ENCODE assay signal across 1 fruit fly cellular context in the genomic region with DNA sequence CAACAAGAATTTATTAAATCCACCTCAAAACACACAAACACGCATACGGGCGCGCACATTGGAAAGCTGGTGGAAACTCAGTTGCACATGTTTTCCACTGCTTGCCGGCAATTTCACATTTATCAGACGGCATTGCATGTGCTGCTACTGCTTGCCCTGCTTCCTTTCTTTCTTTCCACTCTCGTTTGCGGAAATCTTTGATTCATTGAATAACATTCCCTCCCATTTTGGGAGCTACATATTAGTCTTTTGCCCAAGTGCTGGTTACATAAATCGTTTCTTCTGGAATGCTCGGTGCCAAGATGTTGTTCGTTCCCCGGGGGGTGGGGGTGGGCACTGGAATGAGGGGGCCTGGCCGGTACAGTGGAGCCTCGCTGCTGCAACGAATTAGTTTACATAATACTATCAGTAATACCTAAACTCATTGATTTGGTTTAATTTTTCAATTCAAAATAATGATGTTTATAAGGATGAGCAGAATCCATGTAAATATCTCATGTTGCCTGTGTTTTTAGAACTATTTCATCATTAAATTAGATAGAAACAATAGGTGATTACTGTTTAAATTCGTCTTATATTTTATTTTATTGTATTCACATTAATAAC.
TF ChIP-seq lines count a peak whose summit lies in the region.

No protein-coding gene starts in this region.

TF ChIP-seq in whole organism, embryonic, 481 proteins besides CTCF, POLR2A, EP300 and RAD21 (continued from another document):
- TF ChIP-seq en (GFP tag; optimal IDR thresholded peaks at IDR 0.05; lab: Kevin White, UChicago) (no peak), CG2202 (tag; optimal IDR thresholded peaks at IDR 0.05; lab: Kevin White, UChicago) (no peak), ci (GFP tag; IDR thresholded peaks at IDR 0.05; lab: Robert Waterston, UW) (0 out of 3 replicates have a peak, but pooled peaks have one; percentile 7), NfI (GFP tag; optimal IDR thresholded peaks at IDR 0.05; lab: Kevin White, UChicago) (no peak), CG12219 (GFP tag; optimal IDR thresholded peaks at IDR 0.05; lab: Kevin White, UChicago) (no peak), HLH3B (GFP tag; IDR thresholded peaks at IDR 0.05; lab: Robert Waterston, UW) (peak; percentile 45), CG42726 (GFP tag; IDR thresholded peaks at IDR 0.05; lab: Robert Waterston, UW; ENCODE audit: partially characterized antibody) (0 out of 2 replicates have a peak, but pooled peaks have one; percentile 36), CG13775 (GFP tag; optimal IDR thresholded peaks at IDR 0.05; lab: Kevin White, UChicago) (no peak), grn (GFP tag; optimal IDR thresholded peaks at IDR 0.05; lab: Kevin White, UChicago) (no peak), Ptx1 (GFP tag; IDR thresholded peaks at IDR 0.05; lab: Robert Waterston, UW) (peak; percentile 38; the same call in 1 of the 2 replicates), CG17802 (tag; optimal IDR thresholded peaks at IDR 0.05; lab: Kevin White, UChicago) (no peak), CG10654 (GFP tag; optimal IDR thresholded peaks at IDR 0.05; lab: Kevin White, UChicago) (no peak), CG3995 (GFP tag; optimal IDR thresholded peaks at IDR 0.05; lab: Kevin White, UChicago) (no peak), Xrp1 (GFP tag; IDR thresholded peaks at IDR 0.05; lab: Robert Waterston, UW) (no peak), NC2β (GFP tag; optimal IDR thresholded peaks at IDR 0.05; lab: Kevin White, UChicago) (no peak), zf30C (GFP tag; optimal IDR thresholded peaks at IDR 0.05; lab: Kevin White, UChicago) (no peak), Med (GFP tag; lab: Kevin White, UChicago) (peak; percentile 36), vvl (GFP tag; IDR thresholded peaks at IDR 0.05; lab: Robert Waterston, UW) (peak; percentile 36; the same call in 1 of the 2 replicates), Dfd (GFP tag; optimal IDR thresholded peaks at IDR 0.05; lab: Kevin White, UChicago) (peak in 1 of 2 experiments; percentile 68), Xbp1 (GFP tag; optimal IDR thresholded peaks at IDR 0.05; lab: Kevin White, UChicago) (peak; percentile 29), Sry-β (GFP tag; optimal IDR thresholded peaks at IDR 0.05; lab: Kevin White, UChicago) (no peak), Lim3 (GFP tag; IDR thresholded peaks at IDR 0.05; lab: Robert Waterston, UW) (no peak), ems (GFP tag; optimal IDR thresholded peaks at IDR 0.05; lab: Kevin White, UChicago) (no peak), CG4730 (GFP tag; IDR thresholded peaks at IDR 0.05; lab: Robert Waterston, UW) (no peak), CG11456 (GFP tag; IDR thresholded peaks at IDR 0.05; lab: Robert Waterston, UW) (0 out of 3 replicates have a peak, but pooled peaks have one; percentile 23), CG14441 (GFP tag; IDR thresholded peaks at IDR 0.05; lab: Robert Waterston, UW) (peak; percentile 14; the same call in 1 of the 2 replicates), CG2199 (GFP tag; IDR thresholded peaks at IDR 0.05; lab: Robert Waterston, UW) (0 out of 3 replicates have a peak, but pooled peaks have one; percentile 16), NFAT (GFP tag; IDR thresholded peaks at IDR 0.05; lab: Robert Waterston, UW) (peak; percentile 29; the same call in 1 of the 2 replicates), CG9817 (tag; optimal IDR thresholded peaks at IDR 0.05; lab: Kevin White, UChicago) (peak; percentile 6), CG12155 (GFP tag; optimal IDR thresholded peaks at IDR 0.05; lab: Kevin White, UChicago) (no peak), oc (tag; optimal IDR thresholded peaks at IDR 0.05; lab: Kevin White, UChicago) (no peak), Max (GFP tag; optimal IDR thresholded peaks at IDR 0.05; lab: Kevin White, UChicago) (peak; percentile 7), CG10321 (GFP tag; IDR thresholded peaks at IDR 0.05; lab: Robert Waterston, UW) (no peak), MESR4 (GFP tag; optimal IDR thresholded peaks at IDR 0.05; lab: Kevin White, UChicago) (no peak), bsh (GFP tag; optimal IDR thresholded peaks at IDR 0.05; lab: Kevin White, UChicago) (peak in 1 of 2 experiments; percentile 31), CG18764 (GFP tag; optimal IDR thresholded peaks at IDR 0.05; lab: Kevin White, UChicago) (no peak), CG18599 (GFP tag; optimal IDR thresholded peaks at IDR 0.05; lab: Kevin White, UChicago) (peak; percentile 22), ranshi (GFP tag; IDR thresholded peaks at IDR 0.05; lab: Robert Waterston, UW) (0 out of 2 replicates have a peak, but pooled peaks have one; percentile 13), stwl (tag; optimal IDR thresholded peaks at IDR 0.05; lab: Kevin White, UChicago) (peak; percentile 23), sug (tag; optimal IDR thresholded peaks at IDR 0.05; lab: Kevin White, UChicago) (no peak), CHES-1-like (GFP tag; optimal IDR thresholded peaks at IDR 0.05; lab: Kevin White, UChicago) (no peak), YL-1 (GFP tag; optimal IDR thresholded peaks at IDR 0.05; lab: Kevin White, UChicago) (peak; percentile 49), mirr (GFP tag; optimal IDR thresholded peaks at IDR 0.05; lab: Kevin White, UChicago) (no peak), Optix (GFP tag; IDR thresholded peaks at IDR 0.05; lab: Robert Waterston, UW) (no peak), CoRest (tag; optimal IDR thresholded peaks at IDR 0.05; lab: Kevin White, UChicago) (peak; percentile 9), CG2120 (GFP tag; optimal IDR thresholded peaks at IDR 0.05; lab: Kevin White, UChicago) (peak; percentile 30), Drgx (GFP tag; IDR thresholded peaks at IDR 0.05; lab: Robert Waterston, UW) (peak; percentile 16; the same call in 1 of the 2 replicates), ind (GFP tag; optimal IDR thresholded peaks at IDR 0.05; lab: Kevin White, UChicago) (peak; percentile 22), CG10462 (GFP tag; optimal IDR thresholded peaks at IDR 0.05; lab: Kevin White, UChicago) (no peak), CG7963 (GFP tag; IDR thresholded peaks at IDR 0.05; lab: Robert Waterston, UW; ENCODE audit: partially characterized antibody) (no peak), cwo (GFP tag; optimal IDR thresholded peaks at IDR 0.05; lab: Kevin White, UChicago) (peak; percentile 5), CG7372 (GFP tag; IDR thresholded peaks at IDR 0.05; lab: Robert Waterston, UW) (no peak), bigmax (GFP tag; optimal IDR thresholded peaks at IDR 0.05; lab: Kevin White, UChicago) (no peak), CG8290 (GFP tag; optimal IDR thresholded peaks at IDR 0.05; lab: Kevin White, UChicago) (no peak), CG8290 (tag; optimal IDR thresholded peaks at IDR 0.05; lab: Kevin White, UChicago) (peak in 1 of 2 experiments; percentile 16), tin (GFP tag; optimal IDR thresholded peaks at IDR 0.05; lab: Kevin White, UChicago) (peak; percentile 12), CG15514 (GFP tag; optimal IDR thresholded peaks at IDR 0.05; lab: Kevin White, UChicago) (no peak), CG6765 (GFP tag; optimal IDR thresholded peaks at IDR 0.05; lab: Kevin White, UChicago) (no peak), cad (GFP tag; optimal IDR thresholded peaks at IDR 0.05; lab: Kevin White, UChicago) (no peak), row (GFP tag; IDR thresholded peaks at IDR 0.05; lab: Robert Waterston, UW) (peak; percentile 52), CG15269 (tag; optimal IDR thresholded peaks at IDR 0.05; lab: Kevin White, UChicago) (no peak), CG31365 (tag; optimal IDR thresholded peaks at IDR 0.05; lab: Kevin White, UChicago) (peak; percentile 98), sens (GFP tag; lab: Kevin White, UChicago) (peak; percentile 75), CG17912 (GFP tag; optimal IDR thresholded peaks at IDR 0.05; lab: Kevin White, UChicago) (no peak)
